Fruit fly (Drosophila melanogaster) whole organism, prepupa: ENCODE measurements around the gene papi.

Source experiments
- CG10669 ChIP-seq: fragments of 200-800 bp; sonication (Bioruptor generic); optimal IDR thresholded peaks from 3 replicates; lab custom pipeline; 2018; ENCODE audit warnings: missing biosample characterization, mild to moderate bottlenecking, missing genetic modification characterization, moderate library complexity
- CG1621 ChIP-seq: fragments of 200-800 bp; sonication (Bioruptor generic); optimal IDR thresholded peaks from 3 replicates; lab custom pipeline; 2018; ENCODE audit warnings: missing biosample characterization, mild to moderate bottlenecking, missing genetic modification characterization
- CG16779 ChIP-seq: fragments of 200-800 bp; sonication (Bioruptor generic); optimal IDR thresholded peaks from 3 replicates; lab custom pipeline; 2017; ENCODE audit warnings: missing biosample characterization, mild to moderate bottlenecking, missing genetic modification characterization
- CG32006 ChIP-seq: fragments of 200-800 bp; sonication (Bioruptor generic); optimal IDR thresholded peaks from 3 replicates; lab custom pipeline; 2017; ENCODE audit warnings: missing biosample characterization, mild to moderate bottlenecking, missing genetic modification characterization
- CG3919 ChIP-seq: fragments of 200-800 bp; sonication (Bioruptor generic); optimal IDR thresholded peaks from 3 replicates; lab custom pipeline; 2016; ENCODE audit warnings: missing biosample characterization, missing genetic modification characterization
- CG4318 ChIP-seq: fragments of 200-800 bp; sonication (Bioruptor generic); optimal IDR thresholded peaks from 3 replicates; lab custom pipeline; 2017; ENCODE audit warnings: missing biosample characterization, mild to moderate bottlenecking, missing genetic modification characterization
- CG6163 ChIP-seq: fragments of 200-800 bp; sonication (Bioruptor generic); IDR thresholded peaks from 3 replicates; pipeline ENCODE4 v1.3.6; 2022; ENCODE audit warnings: missing biosample characterization, missing genetic modification characterization
- CG6808 ChIP-seq: fragments of 200-800 bp; sonication (Bioruptor generic); optimal IDR thresholded peaks from 3 replicates; lab custom pipeline; 2017; ENCODE audit warnings: missing biosample characterization, missing genetic modification characterization, mild to moderate bottlenecking, moderate library complexity, missing genetic modification reagents
- CG6854 ChIP-seq: fragments of 200-800 bp; sonication (Bioruptor generic); optimal IDR thresholded peaks from 2 replicates; lab custom pipeline; 2017; ENCODE audit warnings: missing biosample characterization, mild to moderate bottlenecking, missing genetic modification characterization
- CG7368 ChIP-seq: fragments of 200-800 bp; sonication (Bioruptor generic); optimal IDR thresholded peaks from 3 replicates; lab custom pipeline; 2016; ENCODE audit warnings: missing biosample characterization, missing genetic modification characterization
- CG8119 ChIP-seq: fragments of 200-800 bp; sonication (Bioruptor generic); IDR thresholded peaks from 3 replicates; pipeline ENCODE4 v1.3.6; 2022; ENCODE audit warnings: missing biosample characterization, missing genetic modification characterization
- Eip75B ChIP-seq: fragments of 200-800 bp; sonication (Bioruptor generic); optimal IDR thresholded peaks from 3 replicates; lab custom pipeline; 2016; ENCODE audit warnings: missing biosample characterization, missing genetic modification characterization
- Eip78C ChIP-seq: fragments of 200-800 bp; sonication (Bioruptor generic); peaks from one replicate; lab custom pipeline; 2016; ENCODE audit warnings: missing biosample characterization, missing genetic modification characterization
- Eip93F ChIP-seq: fragments of 200-800 bp; sonication (Bioruptor generic); optimal IDR thresholded peaks from 2 replicates; lab custom pipeline; 2016; ENCODE audit warnings: missing biosample characterization, mild to moderate bottlenecking, missing genetic modification characterization
- Ets21C ChIP-seq: fragments of 200-800 bp; sonication (Bioruptor generic); optimal IDR thresholded peaks from 3 replicates; lab custom pipeline; 2016; ENCODE audit warnings: missing biosample characterization, missing genetic modification characterization
- Ets96B ChIP-seq: fragments of 200-800 bp; optimal IDR thresholded peaks from 2 replicates; lab custom pipeline; 2019; ENCODE audit warnings: missing biosample characterization, mild to moderate bottlenecking, missing genetic modification characterization, moderate library complexity
- Gug ChIP-seq: fragments of 200-800 bp; sonication (Bioruptor generic); IDR thresholded peaks from 2 replicates; pipeline ENCODE4 v1.3.6; 2022; ENCODE audit warnings: missing biosample characterization, missing genetic modification characterization
- Hr38 ChIP-seq: sonication (Bioruptor generic); optimal IDR thresholded peaks from 2 replicates; lab custom pipeline; 2016; ENCODE audit warnings: missing biosample characterization, missing genetic modification characterization
- Hr39 ChIP-seq: fragments of 200-800 bp; sonication (Bioruptor generic); optimal IDR thresholded peaks from 2 replicates; lab custom pipeline; 2016; ENCODE audit warnings: missing biosample characterization, missing genetic modification characterization
- Smox ChIP-seq: fragments of 200-800 bp; sonication (Bioruptor generic); optimal IDR thresholded peaks from 3 replicates; lab custom pipeline; 2016; ENCODE audit warnings: missing biosample characterization, missing genetic modification characterization
- Sox102F ChIP-seq: fragments of 200-800 bp; sonication (Bioruptor generic); optimal IDR thresholded peaks from 2 replicates; lab custom pipeline; 2016; ENCODE audit warnings: missing biosample characterization, mild to moderate bottlenecking, missing genetic modification characterization
- cyc ChIP-seq: fragments of 200-800 bp; sonication (Bioruptor generic); optimal IDR thresholded peaks from 3 replicates; lab custom pipeline; 2016; ENCODE audit warnings: missing biosample characterization, missing genetic modification characterization
- dac ChIP-seq: fragments of 200-800 bp; sonication (Bioruptor generic); optimal IDR thresholded peaks from 2 replicates; lab custom pipeline; 2017; ENCODE audit warnings: missing biosample characterization, mild to moderate bottlenecking, missing genetic modification characterization
- dsx ChIP-seq: fragments of 200-800 bp; optimal IDR thresholded peaks from 3 replicates; lab custom pipeline; 2019; ENCODE audit warnings: missing biosample characterization, mild to moderate bottlenecking, missing genetic modification characterization, moderate library complexity; ENCODE audit not compliant: poor library complexity, severe bottlenecking
- eg ChIP-seq: fragments of 200-800 bp; sonication (Bioruptor generic); IDR thresholded peaks from 3 replicates; pipeline ENCODE4 v1.3.6; 2022; ENCODE audit warnings: missing biosample characterization, missing genetic modification characterization
- fd85E ChIP-seq: fragments of 200-800 bp; sonication (Bioruptor generic); optimal IDR thresholded peaks from 3 replicates; lab custom pipeline; 2016; ENCODE audit warnings: missing biosample characterization, missing genetic modification characterization
- fkh ChIP-seq: fragments of 200-800 bp; sonication (Bioruptor generic); optimal IDR thresholded peaks from 3 replicates; lab custom pipeline; 2017; ENCODE audit warnings: missing biosample characterization, mild to moderate bottlenecking, missing genetic modification characterization, moderate library complexity
- pdm3 ChIP-seq: fragments of 200-800 bp; sonication (Bioruptor generic); optimal IDR thresholded peaks from 3 replicates; lab custom pipeline; 2016; ENCODE audit warnings: missing biosample characterization, missing genetic modification characterization
- salr ChIP-seq, 2 experiments: fragments of 200-800 bp; sonication (Bioruptor generic); optimal IDR thresholded peaks; 3 replicates each; lab custom pipeline; 2016 to 2018; ENCODE audit warnings: missing biosample characterization in 2 of 2, missing genetic modification characterization in 2 of 2, mild to moderate bottlenecking in 1 of 2
- ss ChIP-seq, 2 experiments: fragments of 200-800 bp; sonication (Bioruptor generic); optimal IDR thresholded peaks; 2 replicates in 1 of 2; 3 replicates in 1 of 2; lab custom pipeline; 2017 to 2018; ENCODE audit warnings: mild to moderate bottlenecking in 2 of 2, missing biosample characterization in 2 of 2, missing genetic modification characterization in 2 of 2, moderate library complexity in 1 of 2
- svp ChIP-seq: fragments of 200-800 bp; sonication (Bioruptor generic); peaks from one replicate; lab custom pipeline; 2016; ENCODE audit warnings: missing biosample characterization, missing genetic modification characterization
- topi ChIP-seq: fragments of 200-800 bp; sonication (Bioruptor generic); optimal IDR thresholded peaks from 3 replicates; lab custom pipeline; 2016; ENCODE audit warnings: missing biosample characterization, missing genetic modification characterization
- vri ChIP-seq: fragments of 200-800 bp; sonication (Bioruptor generic); optimal IDR thresholded peaks from 3 replicates; lab custom pipeline; 2016; ENCODE audit warnings: missing biosample characterization, mild to moderate bottlenecking, missing genetic modification characterization

Gene papi

DNA sequence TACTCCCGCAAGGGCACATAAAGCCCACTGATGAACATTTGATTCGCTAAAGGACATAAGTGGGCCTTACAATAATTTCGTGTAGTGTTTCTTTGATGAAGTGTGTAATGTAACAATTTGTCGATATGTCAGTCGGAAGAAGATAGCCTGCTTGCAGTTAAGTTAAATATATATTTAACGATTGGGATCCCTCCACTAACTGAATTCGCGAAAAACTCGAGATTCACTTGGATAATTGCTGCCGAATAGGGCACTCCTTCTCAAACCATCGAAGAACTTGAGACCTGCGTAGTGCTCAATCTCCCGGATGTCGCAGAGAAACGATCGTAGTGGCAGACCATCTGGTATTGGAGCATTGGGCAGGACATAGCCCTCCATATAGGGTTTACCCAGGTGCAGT lies 17.6 kb downstream of the papi start, which contains the start of gene Tengl3:
Tengl3 (minus strand) TSS at position 101 of the 400 bp plus-strand sequence.
- TF ChIP-seq CG3919 (GFP tag; lab: Kevin White, UChicago) (no peak), CG32006 (GFP tag; lab: Kevin White, UChicago) (no peak), CG6854 (GFP tag; lab: Kevin White, UChicago) (no peak), topi (GFP tag; lab: Kevin White, UChicago) (no peak), fd85E (no peak), Smox (GFP tag; lab: Kevin White, UChicago) (no peak), svp (no peak), fkh (GFP tag; lab: Kevin White, UChicago) (no peak), pdm3 (no peak), Eip78C (GFP tag; lab: Kevin White, UChicago) (no peak), Hr38 (GFP tag; lab: Kevin White, UChicago) (no peak), CG8119 (no peak), Eip93F (GFP tag; lab: Kevin White, UChicago) (no peak), CG10669 (GFP tag; lab: Kevin White, UChicago) (no peak), Gug (GFP tag; lab: Robert Waterston, UW) (no peak), CG7368 (GFP tag; lab: Kevin White, UChicago) (no peak)

dm6 chr2L:2239284-2239683 lies 18.7 kb downstream of the papi start, which contains the start of gene Tengl2:
Gene Tengl2, minus strand, starts transcription at chr2L:2239384.
- no peak for TF ChIP-seq CG6854 (GFP tag; lab: Kevin White, UChicago)
- no peak for TF ChIP-seq ss (GFP tag; optimal IDR thresholded peaks at IDR 0.05; lab: Kevin White, UChicago)
- no peak for TF ChIP-seq topi (GFP tag; lab: Kevin White, UChicago)
- no peak for TF ChIP-seq Hr39 (GFP tag; lab: Kevin White, UChicago)
- no peak for TF ChIP-seq Ets96B (tag; lab: Kevin White, UChicago)
- no peak for TF ChIP-seq fd85E
- no peak for TF ChIP-seq Smox (GFP tag; lab: Kevin White, UChicago)
- no peak for TF ChIP-seq Eip78C (GFP tag; lab: Kevin White, UChicago)
- TF ChIP-seq CG4318 (GFP tag; lab: Kevin White, UChicago) = no peak
- no peak for TF ChIP-seq CG1621 (tag; lab: Kevin White, UChicago)
- no peak for TF ChIP-seq svp
- no peak for TF ChIP-seq vri (GFP tag; lab: Kevin White, UChicago)
- no peak for TF ChIP-seq cyc
- TF ChIP-seq Ets21C (GFP tag; lab: Kevin White, UChicago) = no peak
- no peak for TF ChIP-seq CG6808 (GFP tag; lab: Kevin White, UChicago)
- TF ChIP-seq CG10669 (GFP tag; lab: Kevin White, UChicago) = no peak
- no peak for TF ChIP-seq dsx (GFP tag; lab: Kevin White, UChicago)

- TF ChIP-seq Eip93F (GFP tag; lab: Kevin White, UChicago) (no peak), CG8119 (no peak)
- TF ChIP-seq, all 60 proteins: peak for 0
Measured at dm6 chr2L:2240493-2240892, 19.9 kb downstream of the papi start, which contains the start of gene Tengl1. Gene Tengl1, minus strand, starts transcription at chr2L:2240593.

- TF ChIP-seq CG8119 (no peak), CG6163 (GFP tag; lab: Robert Waterston, UW) (peak; percentile 44; the same call in 1 of the 3 replicates), Hr39 (GFP tag; lab: Kevin White, UChicago) (no peak), eg (GFP tag; lab: Robert Waterston, UW) (0 out of 3 replicates have a peak, but pooled peaks have one; percentile 25), svp (peak; percentile 93), CG6808 (GFP tag; lab: Kevin White, UChicago) (no peak), Eip78C (GFP tag; lab: Kevin White, UChicago) (peak; percentile 64), CG16779 (tag; lab: Kevin White, UChicago) (no peak), salr (GFP tag; optimal IDR thresholded peaks at IDR 0.05; lab: Kevin White, UChicago) (no peak), CG32006 (GFP tag; lab: Kevin White, UChicago) (no peak), Eip75B (GFP tag; lab: Kevin White, UChicago) (no peak), CG10669 (GFP tag; lab: Kevin White, UChicago) (no peak), fd85E (no peak)
Measured at dm6 chr2L:2242139-2242538, 21.6 kb downstream of the papi start, which contains the start of gene CG4267. Gene CG4267, plus strand, starts transcription at chr2L:2242378.

- TF ChIP-seq dac (no peak), CG3919 (GFP tag; lab: Kevin White, UChicago) (no peak), Sox102F (no peak), CG7368 (GFP tag; lab: Kevin White, UChicago) (no peak)
- TF ChIP-seq, all 60 proteins: peak for 0
Measured at dm6 chr2L:2242783-2243182, 22.2 kb downstream of the papi start.
